Worm (Caenorhabditis elegans) whole organism, L2 larva: ENCODE results near the gene pat-4.

Experiments used
- C34F6.9 ChIP-seq: fragments of 150-350 bp; optimal IDR thresholded peaks from 2 replicates; lab custom pipeline; 2014; ENCODE audit warnings: missing biosample characterization, missing genetic modification characterization
- F13H6.1 ChIP-seq: sonication (generic microtip); optimal IDR thresholded peaks from 2 replicates; lab custom pipeline; 2016; ENCODE audit warnings: missing genetic modification characterization, missing compliant biosample characterization
- R02D3.7 ChIP-seq: fragments of 150-350 bp; optimal IDR thresholded peaks from 2 replicates; lab custom pipeline; 2014; ENCODE audit warnings: missing biosample characterization, missing genetic modification characterization
- Y55F3AM.14 ChIP-seq: fragments of 200-800 bp; sonication (Bioruptor generic); optimal IDR thresholded peaks from 2 replicates; lab custom pipeline; 2018; ENCODE audit warnings: mild to moderate bottlenecking, missing genetic modification characterization, missing compliant biosample characterization
- ZK546.5 ChIP-seq: sonication (generic microtip); optimal IDR thresholded peaks from 2 replicates; lab custom pipeline; 2017; ENCODE audit warnings: missing biosample characterization, missing genetic modification characterization
- alr-1 ChIP-seq: fragments of 150-350 bp; optimal IDR thresholded peaks from 2 replicates; lab custom pipeline; 2014; ENCODE audit warnings: missing biosample characterization, missing genetic modification characterization
- aly-2 ChIP-seq: fragments of 150-350 bp; optimal IDR thresholded peaks from 2 replicates; lab custom pipeline; 2014; ENCODE audit warnings: missing biosample characterization, missing genetic modification characterization
- ama-1 ChIP-seq: fragments of 150-350 bp; optimal IDR thresholded peaks from 2 replicates; lab custom pipeline; 2018; ENCODE audit warnings: inconsistent platforms
- blmp-1 ChIP-seq: sonication (generic microtip); optimal IDR thresholded peaks from 2 replicates; lab custom pipeline; 2017; ENCODE audit warnings: missing genetic modification characterization, mild to moderate bottlenecking, missing compliant biosample characterization, antibody characterized with exemption, moderate library complexity; ENCODE audit not compliant: insufficient read depth
- ceh-16 ChIP-seq: fragments of 150-350 bp; optimal IDR thresholded peaks from 2 replicates; lab custom pipeline; 2014; ENCODE audit warnings: missing biosample characterization, missing genetic modification characterization
- ceh-82 ChIP-seq: fragments of 150-350 bp; optimal IDR thresholded peaks from 2 replicates; lab custom pipeline; 2014; ENCODE audit warnings: missing biosample characterization, missing genetic modification characterization
- crh-2 ChIP-seq: sonication (generic microtip); optimal IDR thresholded peaks from 2 replicates; lab custom pipeline; 2017; ENCODE audit warnings: missing biosample characterization, missing genetic modification characterization
- dmd-4 ChIP-seq: sonication (generic microtip); optimal IDR thresholded peaks from 2 replicates; lab custom pipeline; 2017; ENCODE audit warnings: missing biosample characterization, missing genetic modification characterization
- egl-27 ChIP-seq: sonication (generic microtip); optimal IDR thresholded peaks from 3 replicates; lab custom pipeline; 2017; ENCODE audit warnings: missing biosample characterization, missing genetic modification reagents, missing genetic modification characterization
- elt-1 ChIP-seq: fragments of 150-350 bp; optimal IDR thresholded peaks from 2 replicates; lab custom pipeline; 2014; ENCODE audit warnings: missing biosample characterization, missing genetic modification characterization
- elt-3 ChIP-seq: sonication (generic microtip); optimal IDR thresholded peaks from 2 replicates; lab custom pipeline; 2017; ENCODE audit warnings: missing biosample characterization, missing genetic modification characterization
- fos-1 ChIP-seq: fragments of 150-350 bp; optimal IDR thresholded peaks from 2 replicates; lab custom pipeline; 2014; ENCODE audit warnings: missing biosample characterization, missing genetic modification characterization
- gmeb-1 ChIP-seq: fragments of 150-350 bp; optimal IDR thresholded peaks from 2 replicates; lab custom pipeline; 2014; ENCODE audit warnings: missing biosample characterization, missing genetic modification characterization
- lin-11 ChIP-seq: fragments of 150-350 bp; sonication (generic microtip); optimal IDR thresholded peaks from 2 replicates; lab custom pipeline; 2014; ENCODE audit warnings: missing biosample characterization, missing genetic modification characterization, inconsistent platforms, mixed read lengths
- lin-13 ChIP-seq: fragments of 150-350 bp; optimal IDR thresholded peaks from 2 replicates; lab custom pipeline; 2014; ENCODE audit warnings: missing biosample characterization, missing genetic modification reagents, missing genetic modification characterization
- lin-39 ChIP-seq: fragments of 150-350 bp; optimal IDR thresholded peaks from 2 replicates; lab custom pipeline; 2014; ENCODE audit warnings: missing biosample characterization, missing genetic modification reagents, missing genetic modification characterization
- lsy-2 ChIP-seq, 2 experiments: fragments of 150-350 bp in 1 of 2; sonication (generic microtip) in 1 of 2; optimal IDR thresholded peaks; 2 replicates each; lab custom pipeline; 2014 to 2017; ENCODE audit warnings: missing biosample characterization in 2 of 2, missing genetic modification characterization in 2 of 2
- mab-5 ChIP-seq: fragments of 150-350 bp; optimal IDR thresholded peaks from 2 replicates; lab custom pipeline; 2014; ENCODE audit warnings: missing biosample characterization, missing genetic modification characterization
- mbf-1 ChIP-seq: sonication (generic microtip); optimal IDR thresholded peaks from 2 replicates; lab custom pipeline; 2017; ENCODE audit warnings: missing biosample characterization, missing genetic modification characterization
- mdl-1 ChIP-seq, 2 experiments: fragments of 150-350 bp in 1 of 2; sonication (generic microtip) in 1 of 2; optimal IDR thresholded peaks; 2 replicates each; lab custom pipeline; 2017; ENCODE audit warnings: missing biosample characterization in 2 of 2, missing genetic modification characterization in 2 of 2
- nhr-10 ChIP-seq: sonication (generic microtip); optimal IDR thresholded peaks from 2 replicates; lab custom pipeline; 2017; ENCODE audit warnings: missing biosample characterization, missing genetic modification characterization
- nhr-11 ChIP-seq: fragments of 150-350 bp; optimal IDR thresholded peaks from 2 replicates; lab custom pipeline; 2014; ENCODE audit warnings: missing biosample characterization, missing genetic modification characterization
- nhr-12 ChIP-seq: fragments of 150-350 bp; optimal IDR thresholded peaks from 2 replicates; lab custom pipeline; 2014; ENCODE audit warnings: missing biosample characterization, missing genetic modification characterization
- nhr-129 ChIP-seq: fragments of 150-350 bp; optimal IDR thresholded peaks from 2 replicates; lab custom pipeline; 2014; ENCODE audit warnings: missing biosample characterization, missing genetic modification characterization
- nhr-21 ChIP-seq: fragments of 150-350 bp; optimal IDR thresholded peaks from 2 replicates; lab custom pipeline; 2014; ENCODE audit warnings: missing biosample characterization, missing genetic modification characterization
- nhr-23 ChIP-seq: fragments of 150-350 bp; optimal IDR thresholded peaks from 2 replicates; lab custom pipeline; 2014; ENCODE audit warnings: missing biosample characterization, missing genetic modification reagents, missing genetic modification characterization
- nhr-237 ChIP-seq: fragments of 150-350 bp; optimal IDR thresholded peaks from 2 replicates; lab custom pipeline; 2014; ENCODE audit warnings: missing biosample characterization, missing genetic modification characterization
- nhr-25 ChIP-seq: fragments of 150-350 bp; sonication (generic microtip); optimal IDR thresholded peaks from 3 replicates; lab custom pipeline; 2014; ENCODE audit warnings: missing biosample characterization, missing genetic modification characterization
- nhr-6 ChIP-seq: fragments of 150-350 bp; optimal IDR thresholded peaks from 2 replicates; lab custom pipeline; 2014; ENCODE audit warnings: missing biosample characterization, missing genetic modification characterization
- nhr-77 ChIP-seq: fragments of 150-350 bp; optimal IDR thresholded peaks from 2 replicates; lab custom pipeline; 2014; ENCODE audit warnings: missing biosample characterization, missing genetic modification characterization
- peb-1 ChIP-seq: fragments of 150-350 bp; optimal IDR thresholded peaks from 2 replicates; lab custom pipeline; 2014; ENCODE audit warnings: missing biosample characterization, missing genetic modification characterization
- sem-4 ChIP-seq: fragments of 150-350 bp; optimal IDR thresholded peaks from 2 replicates; lab custom pipeline; 2014; ENCODE audit warnings: missing biosample characterization, missing genetic modification reagents, missing genetic modification characterization
- skn-1 ChIP-seq: sonication (generic microtip); optimal IDR thresholded peaks from 2 replicates; lab custom pipeline; 2017; ENCODE audit warnings: missing biosample characterization, missing genetic modification characterization
- sma-3 ChIP-seq: sonication (generic microtip); optimal IDR thresholded peaks from 2 replicates; lab custom pipeline; 2016; ENCODE audit warnings: missing genetic modification reagents, missing genetic modification characterization, missing compliant biosample characterization
- sma-9 ChIP-seq, 2 experiments: fragments of 150-350 bp in 1 of 2; sonication (generic microtip) in 1 of 2; optimal IDR thresholded peaks; 2 replicates each; lab custom pipeline; 2014 to 2016; ENCODE audit warnings: missing genetic modification characterization in 2 of 2, mild to moderate bottlenecking in 1 of 2, missing biosample characterization in 1 of 2, missing compliant biosample characterization in 1 of 2, missing genetic modification reagents in 1 of 2, moderate library complexity in 1 of 2
- snpc-4 ChIP-seq: fragments of 150-350 bp; optimal IDR thresholded peaks from 2 replicates; lab custom pipeline; 2014; ENCODE audit warnings: missing biosample characterization, missing genetic modification characterization
- unc-39 ChIP-seq: fragments of 150-350 bp; optimal IDR thresholded peaks from 2 replicates; lab custom pipeline; 2014; ENCODE audit warnings: missing biosample characterization, missing genetic modification characterization
- unc-55 ChIP-seq: fragments of 150-350 bp; sonication (generic microtip); optimal IDR thresholded peaks from 3 replicates; lab custom pipeline; 2014; ENCODE audit warnings: missing biosample characterization, missing genetic modification reagents, missing genetic modification characterization
- unc-62 ChIP-seq: fragments of 150-350 bp; optimal IDR thresholded peaks from 2 replicates; lab custom pipeline; 2014; ENCODE audit warnings: missing biosample characterization, missing genetic modification reagents, missing genetic modification characterization
- zag-1 ChIP-seq: fragments of 150-350 bp; optimal IDR thresholded peaks from 2 replicates; lab custom pipeline; 2014; ENCODE audit warnings: missing biosample characterization, missing genetic modification characterization
- ztf-1 ChIP-seq: fragments of 200-800 bp; sonication (Bioruptor generic); conservative IDR thresholded peaks from 2 replicates; pipeline ENCODE4 v1.3.6; 2022; ENCODE audit warnings: missing genetic modification characterization, missing compliant biosample characterization
- ztf-11 ChIP-seq: sonication (generic microtip); optimal IDR thresholded peaks from 2 replicates; lab custom pipeline; 2017; ENCODE audit warnings: missing biosample characterization, missing genetic modification characterization
- ztf-4 ChIP-seq: fragments of 150-350 bp; optimal IDR thresholded peaks from 2 replicates; lab custom pipeline; 2014; ENCODE audit warnings: missing biosample characterization, missing genetic modification characterization

The pat-4 gene

DNA sequence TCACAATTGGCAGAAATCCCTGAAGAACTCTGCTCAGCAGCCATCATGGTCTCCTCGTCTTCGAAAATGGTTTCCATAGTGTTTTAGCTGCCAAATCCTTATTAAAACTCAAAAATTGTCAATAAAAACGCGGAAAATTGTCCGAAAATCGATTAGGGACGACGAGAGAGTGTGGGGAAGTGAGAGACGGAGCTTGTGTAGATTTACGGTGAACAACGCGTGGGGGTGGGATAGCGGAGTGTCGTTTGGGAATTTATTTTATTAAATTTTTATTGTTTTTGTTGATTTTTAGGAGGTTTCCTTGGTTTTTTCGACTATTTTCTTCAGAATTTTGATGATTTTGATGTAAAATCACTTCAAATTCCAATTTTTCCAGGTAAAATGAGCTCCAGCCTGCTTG, 7.4 kb downstream of the pat-4 start, which contains the start of the genes F54C4.4 and mrpl-40:
Gene F54C4.4 (minus strand): TSS at position 199 of the 400 bp plus-strand sequence.
Gene mrpl-40 (plus strand): TSS at position 377 of the 400 bp plus-strand sequence.
- TF ChIP-seq lin-39 (no peak), dmd-4 (tag; lab: Kevin White, UChicago) (no peak), ceh-82 (tag; lab: Kevin White, UChicago) (no peak), F13H6.1 (tag; lab: Kevin White, UChicago) (peak; percentile 56), ztf-4 (no peak), C34F6.9 (peak; percentile 73), fos-1 (tag; lab: Kevin White, UChicago) (peak; percentile 33), lin-11 (tag; lab: Kevin White, UChicago) (peak; percentile 20), nhr-23 (tag; lab: Kevin White, UChicago) (no peak), ceh-16 (peak; percentile 43), ZK546.5 (no peak), egl-27 (peak; percentile 53), mbf-1 (tag; lab: Kevin White, UChicago) (no peak), nhr-129 (peak; percentile 54), unc-62 (GFP tag; lab: Kevin White, UChicago) (no peak), sma-3 (GFP tag; lab: Kevin White, UChicago) (peak; percentile 75), sma-9 (GFP tag; optimal IDR thresholded peaks at IDR 0.05; lab: Kevin White, UChicago) (peak; percentile 16), sma-9 (tag; optimal IDR thresholded peaks at IDR 0.05; lab: Kevin White, UChicago) (no peak), mab-5 (peak; percentile 33), mdl-1 (tag; optimal IDR thresholded peaks at IDR 0.05; lab: Kevin White, UChicago) (no peak), sem-4 (tag; lab: Kevin White, UChicago) (no peak), peb-1 (tag; lab: Kevin White, UChicago) (no peak), skn-1 (tag; lab: Kevin White, UChicago) (no peak), Y55F3AM.14 (GFP tag; lab: Kevin White, UChicago) (no peak), nhr-6 (tag; lab: Kevin White, UChicago) (no peak), nhr-237 (tag; lab: Kevin White, UChicago) (no peak), nhr-77 (tag; lab: Kevin White, UChicago) (no peak), elt-1 (tag; lab: Kevin White, UChicago) (no peak), alr-1 (tag; lab: Kevin White, UChicago) (no peak), lin-13 (GFP tag; lab: Kevin White, UChicago) (peak; percentile 80), aly-2 (tag; lab: Kevin White, UChicago) (no peak), gmeb-1 (tag; lab: Kevin White, UChicago) (peak; percentile 73), ztf-11 (tag; lab: Kevin White, UChicago) (no peak), ama-1 (lab: Kevin White, UChicago) (no peak), snpc-4 (tag; lab: Kevin White, UChicago) (peak; percentile 21), nhr-10 (no peak), unc-39 (tag; lab: Kevin White, UChicago) (no peak), nhr-11 (tag; lab: Kevin White, UChicago) (no peak), nhr-25 (peak; percentile 37), zag-1 (tag; lab: Kevin White, UChicago) (no peak), lsy-2 (tag; optimal IDR thresholded peaks at IDR 0.05; lab: Kevin White, UChicago) (peak; percentile 56 to 82), R02D3.7 (tag; lab: Kevin White, UChicago) (peak; percentile 94), nhr-21 (peak; percentile 49), elt-3 (tag; lab: Kevin White, UChicago) (no peak), ztf-1 (GFP tag; lab: Robert Waterston, UW) (no peak), crh-2 (tag; lab: Kevin White, UChicago) (peak; percentile 64), nhr-12 (no peak), blmp-1 (tag; lab: Kevin White, UChicago) (peak; percentile 8), unc-55 (GFP tag; lab: Kevin White, UChicago) (peak; percentile 81)
